Worm (Caenorhabditis elegans) whole organism, L4/young adult: ENCODE measurements around the gene his-61.

Experiments
- dao-5 ChIP-seq: sonication (generic microtip); optimal IDR thresholded peaks from 2 replicates; lab custom pipeline; 2016; ENCODE audit warnings: missing genotype, missing genetic modification characterization, moderate library complexity, missing compliant biosample characterization
- him-1 ChIP-seq: sonication (generic microtip); optimal IDR thresholded peaks from 2 replicates; lab custom pipeline; 2016; ENCODE audit warnings: missing genotype, missing genetic modification reagents, missing genetic modification characterization, missing compliant biosample characterization

DNA sequence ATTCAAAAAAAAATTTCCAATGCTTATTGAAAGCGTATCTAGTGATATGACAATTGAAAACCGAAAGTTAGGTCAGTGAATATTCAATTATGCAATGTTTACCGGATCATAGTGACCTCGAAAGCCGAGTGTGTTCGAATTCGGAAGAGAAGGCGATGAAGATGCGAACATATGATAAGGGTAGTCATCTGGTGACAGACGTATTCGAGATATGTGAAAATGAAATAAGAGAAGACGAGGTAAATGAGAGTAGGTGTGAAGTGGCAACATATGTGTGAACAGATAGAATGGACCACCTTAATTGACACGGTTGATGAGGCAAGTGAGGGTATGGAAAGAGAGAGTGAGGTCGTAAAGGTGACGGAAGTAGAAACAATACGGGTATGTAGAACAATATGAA is 31.1 kb downstream of the his-61 start:
- TF ChIP-seq him-1 (no peak), dao-5 (tag; lab: Kevin White, UChicago) (no peak)
